Worm (Caenorhabditis elegans) whole organism, midembryonic: ENCODE results near the gene abu-1.

ENCODE experiments used
- T22C8.4 ChIP-seq: fragments of 200-800 bp; sonication (Bioruptor generic); IDR thresholded peaks from 2 replicates; pipeline ENCODE4 v1.3.6; 2022; ENCODE audit warnings: missing genetic modification characterization, missing compliant biosample characterization
- cog-1 ChIP-seq: sonication (generic microtip); optimal IDR thresholded peaks from 2 replicates; lab custom pipeline; 2016; ENCODE audit warnings: missing genetic modification characterization, missing compliant biosample characterization
- flt-1 ChIP-seq: fragments of 200-800 bp; sonication (Bioruptor generic); IDR thresholded peaks from 2 replicates; pipeline ENCODE4 v1.3.6; 2022; ENCODE audit warnings: missing genetic modification characterization, missing compliant biosample characterization
- klf-2 ChIP-seq: fragments of 200-800 bp; sonication (Bioruptor generic); conservative IDR thresholded peaks from 2 replicates; pipeline ENCODE4 v1.3.6; 2022; ENCODE audit warnings: missing genetic modification reagents, missing genetic modification characterization, missing compliant biosample characterization
- med-1 ChIP-seq: sonication (generic microtip); optimal IDR thresholded peaks from 2 replicates; lab custom pipeline; 2017; ENCODE audit warnings: missing genetic modification characterization, mild to moderate bottlenecking, missing compliant biosample characterization, antibody characterized with exemption, missing genetic modification reagents; ENCODE audit not compliant: insufficient read depth
- ref-1 ChIP-seq: fragments of 200-800 bp; sonication (Bioruptor generic); conservative IDR thresholded peaks from 2 replicates; pipeline ENCODE4 v1.3.6; 2022; ENCODE audit warnings: missing genetic modification reagents, missing genetic modification characterization, missing compliant biosample characterization
- tab-1 ChIP-seq: fragments of 200-800 bp; sonication (Bioruptor generic); IDR thresholded peaks from 2 replicates; pipeline ENCODE4 v1.3.6; 2022; ENCODE audit warnings: missing genetic modification characterization, missing compliant biosample characterization
- ztf-23 ChIP-seq: fragments of 200-800 bp; sonication (Bioruptor generic); IDR thresholded peaks from 2 replicates; pipeline ENCODE4 v1.3.6; 2022; ENCODE audit warnings: missing genetic modification reagents, missing genetic modification characterization, missing compliant biosample characterization
- ztf-29 ChIP-seq: fragments of 200-800 bp; sonication (Bioruptor generic); IDR thresholded peaks from 2 replicates; pipeline ENCODE4 v1.3.6; 2022; ENCODE audit warnings: missing genetic modification reagents, missing genetic modification characterization, missing compliant biosample characterization

The abu-1 gene

ce11 chrV:10381726-10382125 is at the start of gene abu-1:
TSS of gene abu-1 (minus strand) at chrV:10381826.
- TF ChIP-seq klf-2 (GFP tag; lab: Robert Waterston, UW) = no peak
- TF ChIP-seq ztf-23 (GFP tag; lab: Robert Waterston, UW) = no peak
- no peak for TF ChIP-seq tab-1 (GFP tag; lab: Robert Waterston, UW)
- no peak for TF ChIP-seq T22C8.4 (GFP tag; lab: Robert Waterston, UW)
- TF ChIP-seq ztf-29 (GFP tag; lab: Robert Waterston, UW) = no peak
- TF ChIP-seq flt-1 (GFP tag; lab: Robert Waterston, UW) = no peak
- no peak for TF ChIP-seq med-1
- TF ChIP-seq cog-1 (tag; lab: Kevin White, UChicago) = no peak
- TF ChIP-seq ref-1 (GFP tag; lab: Robert Waterston, UW) = no peak

DNA sequence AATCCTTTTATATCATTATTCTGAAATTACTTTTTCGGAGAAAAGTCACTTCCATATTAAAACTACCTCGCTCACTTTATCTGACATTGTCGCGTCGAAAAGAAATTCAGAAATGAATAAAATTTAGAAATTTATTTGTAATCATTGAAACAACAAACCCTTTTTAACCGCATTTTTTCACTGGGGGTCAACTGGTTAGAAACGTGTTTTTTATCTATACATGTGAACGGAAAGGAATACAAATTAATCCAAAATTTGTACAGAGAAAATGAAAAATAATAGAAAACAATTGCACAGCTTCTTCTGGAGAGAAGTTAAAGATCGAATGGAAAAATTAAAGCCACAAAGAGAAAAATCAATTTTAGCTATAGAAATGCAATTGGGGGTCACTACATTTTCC is 47.0 kb upstream of the abu-1 start, which contains the start of gene tag-314:
Gene tag-314 (minus strand): TSS at position 101 of the 400 bp plus-strand sequence.
- no peak for TF ChIP-seq med-1
- TF ChIP-seq ztf-29 (GFP tag; lab: Robert Waterston, UW) = no peak
- TF ChIP-seq flt-1 (GFP tag; lab: Robert Waterston, UW) = no peak
- TF ChIP-seq klf-2 (GFP tag; lab: Robert Waterston, UW) = no peak
- no peak for TF ChIP-seq ztf-23 (GFP tag; lab: Robert Waterston, UW)
- TF ChIP-seq T22C8.4 (GFP tag; lab: Robert Waterston, UW) = no peak
- TF ChIP-seq ref-1 (GFP tag; lab: Robert Waterston, UW) = no peak
- TF ChIP-seq cog-1 (tag; lab: Kevin White, UChicago) = no peak

DNA sequence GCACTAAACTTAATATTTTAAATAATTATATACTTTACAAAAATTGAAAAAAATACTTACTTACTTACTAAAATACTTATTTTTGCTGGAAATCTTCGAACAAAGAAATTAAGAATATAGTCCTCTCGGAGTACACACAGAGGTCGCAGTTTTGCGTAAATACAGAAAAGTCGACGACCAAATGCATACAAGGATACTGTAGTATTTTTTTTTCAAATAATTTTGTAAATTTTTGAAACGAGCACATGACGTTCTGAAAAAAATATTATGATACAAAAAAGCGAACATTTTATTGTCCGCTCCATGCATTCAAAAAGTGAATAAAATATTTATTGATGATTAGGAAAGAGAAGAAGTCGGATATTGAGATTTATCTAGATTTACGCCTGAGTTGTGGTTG is 44.6 kb upstream of the abu-1 start, which contains the start of gene apc-10:
Gene apc-10 (minus strand): TSS at position 101 of the 400 bp plus-strand sequence.
- no peak for TF ChIP-seq ref-1 (GFP tag; lab: Robert Waterston, UW)
- TF ChIP-seq flt-1 (GFP tag; lab: Robert Waterston, UW) = no peak
- TF ChIP-seq klf-2 (GFP tag; lab: Robert Waterston, UW) = no peak
- no peak for TF ChIP-seq med-1
- TF ChIP-seq cog-1 (tag; lab: Kevin White, UChicago) = no peak
- TF ChIP-seq tab-1 (GFP tag; lab: Robert Waterston, UW) = no peak
- TF ChIP-seq ztf-23 (GFP tag; lab: Robert Waterston, UW) = no peak
- no peak for TF ChIP-seq ztf-29 (GFP tag; lab: Robert Waterston, UW)
- no peak for TF ChIP-seq T22C8.4 (GFP tag; lab: Robert Waterston, UW)

ce11 chrV:10425098-10425497 is 43.5 kb upstream of the abu-1 start, which contains the start of gene col-12:
TSS of gene col-12 (minus strand) at chrV:10425198.
- TF ChIP-seq ztf-29 (GFP tag; lab: Robert Waterston, UW) = no peak
- no peak for TF ChIP-seq med-1
- no peak for TF ChIP-seq klf-2 (GFP tag; lab: Robert Waterston, UW)
- TF ChIP-seq ztf-23 (GFP tag; lab: Robert Waterston, UW) = no peak

DNA sequence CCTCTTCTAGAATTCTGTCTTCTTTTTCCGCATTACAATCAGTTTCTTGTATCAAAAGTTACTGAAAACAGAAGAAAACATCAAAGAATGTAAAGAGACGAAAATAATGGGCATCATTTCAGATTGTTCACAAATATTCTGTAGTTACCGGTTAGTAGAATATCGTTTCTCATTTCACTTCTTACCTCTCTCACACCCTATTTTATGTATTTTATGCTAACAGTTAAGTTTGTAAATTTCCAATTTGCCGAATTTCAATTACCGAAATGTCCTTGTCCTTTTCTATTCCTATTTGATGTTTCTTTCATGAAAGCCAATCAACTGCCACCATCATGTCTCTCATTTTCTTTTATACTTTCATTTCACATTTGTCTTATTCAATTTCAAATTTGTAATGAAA is 41.9 kb upstream of the abu-1 start:
- no peak for TF ChIP-seq med-1
- no peak for TF ChIP-seq flt-1 (GFP tag; lab: Robert Waterston, UW)
- no peak for TF ChIP-seq T22C8.4 (GFP tag; lab: Robert Waterston, UW)

ce11 chrV:10421802-10422201 is 40.2 kb upstream of the abu-1 start, which contains the start of gene col-13:
TSS of gene col-13 (minus strand) at chrV:10421902.
- no peak for TF ChIP-seq ref-1 (GFP tag; lab: Robert Waterston, UW)

DNA sequence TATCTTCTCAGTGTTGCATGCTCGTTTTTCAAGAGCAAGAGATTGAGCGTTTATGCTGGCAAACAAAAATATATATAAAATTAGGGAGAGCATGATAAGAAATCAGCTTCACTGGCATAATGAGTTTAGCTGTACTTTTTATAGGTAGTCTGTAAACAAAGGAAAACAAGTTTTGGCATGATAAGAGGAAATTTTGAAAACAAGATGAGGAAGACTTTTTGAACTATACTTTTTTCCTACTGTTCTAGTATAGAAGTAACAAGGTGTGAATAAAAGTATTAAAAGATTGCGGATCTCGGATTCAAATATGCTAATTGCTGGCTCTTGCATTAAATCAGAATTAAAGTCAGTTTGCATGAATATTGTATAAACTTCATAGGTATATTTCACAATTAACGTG is 37.3 kb upstream of the abu-1 start, which contains the start of gene F15H10.5:
Gene F15H10.5 (minus strand): TSS at position 101 of the 400 bp plus-strand sequence.
- TF ChIP-seq T22C8.4 (GFP tag; lab: Robert Waterston, UW) (no peak), cog-1 (tag; lab: Kevin White, UChicago) (no peak), med-1 (no peak), klf-2 (GFP tag; lab: Robert Waterston, UW) (no peak)

DNA sequence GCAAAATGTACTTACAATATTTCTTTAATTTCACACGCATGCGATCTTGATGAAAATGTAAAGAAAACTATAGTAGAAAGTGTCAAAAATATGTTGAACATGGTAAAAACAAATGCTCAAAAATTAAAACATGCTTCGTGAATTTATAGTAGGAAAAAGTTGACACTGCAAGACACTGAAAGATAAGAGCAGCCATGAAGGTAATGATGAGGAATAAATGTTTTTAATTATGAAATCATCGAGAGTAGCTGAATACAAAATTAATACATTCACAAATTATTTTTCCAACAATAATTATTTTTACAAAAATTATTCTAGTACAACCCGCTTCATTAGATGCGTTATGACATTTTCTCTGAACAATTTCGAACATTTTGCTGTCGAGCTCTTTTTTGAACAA is 35.3 kb upstream of the abu-1 start, which contains the start of gene F15H10.10:
Gene F15H10.10 (minus strand): TSS at position 101 of the 400 bp plus-strand sequence.
- TF ChIP-seq klf-2 (GFP tag; lab: Robert Waterston, UW) (no peak), tab-1 (GFP tag; lab: Robert Waterston, UW) (no peak), ref-1 (GFP tag; lab: Robert Waterston, UW) (no peak), ztf-23 (GFP tag; lab: Robert Waterston, UW) (no peak)

ce11 chrV:10414610-10415009 is 33.0 kb upstream of the abu-1 start, which contains the start of gene F15H10.9:
TSS of gene F15H10.9 (minus strand) at chrV:10414710.
- TF ChIP-seq ztf-23 (GFP tag; lab: Robert Waterston, UW) (no peak), ztf-29 (GFP tag; lab: Robert Waterston, UW) (no peak), flt-1 (GFP tag; lab: Robert Waterston, UW) (no peak), klf-2 (GFP tag; lab: Robert Waterston, UW) (no peak), med-1 (no peak), cog-1 (tag; lab: Kevin White, UChicago) (no peak), ref-1 (GFP tag; lab: Robert Waterston, UW) (no peak), T22C8.4 (GFP tag; lab: Robert Waterston, UW) (no peak), tab-1 (GFP tag; lab: Robert Waterston, UW) (no peak)

DNA sequence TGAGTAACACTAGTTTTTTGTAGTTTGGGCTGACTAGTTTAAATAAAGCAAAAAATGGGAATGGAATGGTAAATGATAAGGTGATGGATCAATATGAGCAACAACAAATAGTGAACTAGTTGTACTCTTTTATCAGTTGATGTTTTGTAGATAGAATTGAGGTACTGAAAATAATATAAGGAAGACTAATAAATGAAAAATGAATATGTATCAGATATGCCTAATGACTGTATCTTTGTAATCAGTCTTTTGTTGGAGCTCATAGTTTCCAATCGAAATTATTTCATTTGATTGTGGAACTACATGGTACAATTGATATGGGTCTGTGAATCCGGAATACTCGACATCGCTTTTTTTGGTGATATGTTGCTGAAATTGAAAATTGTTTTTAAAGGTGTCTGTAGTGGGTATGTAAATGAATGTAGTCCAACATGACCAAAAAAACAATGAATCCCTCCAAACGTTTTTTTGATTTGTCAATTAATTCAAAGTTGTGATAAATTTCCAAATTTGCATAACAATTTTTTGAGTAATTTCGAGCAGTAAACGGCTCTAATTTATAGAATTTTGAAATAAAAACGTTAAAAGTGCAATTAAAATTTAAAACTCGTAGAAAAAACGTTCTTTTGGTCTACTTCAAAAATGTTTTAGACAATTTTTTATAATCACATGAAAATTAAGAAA is 28.5 kb upstream of the abu-1 start, which contains the start of gene F15H10.12:
Gene F15H10.12 (minus strand): TSS at position 51 of the 684 bp plus-strand sequence.
- no peak for TF ChIP-seq ref-1 (GFP tag; lab: Robert Waterston, UW)
- no peak for TF ChIP-seq flt-1 (GFP tag; lab: Robert Waterston, UW)
- TF ChIP-seq med-1 = no peak
- TF ChIP-seq T22C8.4 (GFP tag; lab: Robert Waterston, UW) = no peak
- TF ChIP-seq ztf-23 (GFP tag; lab: Robert Waterston, UW) = no peak
